Fruit fly (Drosophila melanogaster) whole organism, embryonic: ENCODE data around the gene CkIIalpha-i3.

Experiments
- BEAF-32 ChIP-seq: fragments of 200-800 bp; sonication (Bioruptor generic); optimal IDR thresholded peaks from 3 replicates; lab custom pipeline; 2017; ENCODE audit warnings: missing biosample characterization, missing genetic modification characterization, mild to moderate bottlenecking, moderate library complexity, missing genetic modification reagents
- CG10321 ChIP-seq: fragments of 200-800 bp; sonication (Bioruptor generic); IDR thresholded peaks from 2 replicates; pipeline ENCODE4 v1.3.6; 2022; ENCODE audit warnings: missing biosample characterization, missing genetic modification characterization
- CG10543 ChIP-seq: fragments of 200-800 bp; sonication (Bioruptor generic); optimal IDR thresholded peaks from 3 replicates; lab custom pipeline; 2017; ENCODE audit warnings: missing biosample characterization, mild to moderate bottlenecking, missing genetic modification characterization, moderate library complexity
- CG12071 ChIP-seq: fragments of 200-800 bp; sonication (Bioruptor generic); optimal IDR thresholded peaks from 3 replicates; lab custom pipeline; 2018; ENCODE audit warnings: missing biosample characterization, mild to moderate bottlenecking, missing genetic modification characterization
- CG12769 ChIP-seq: fragments of 200-800 bp; sonication (Bioruptor generic); optimal IDR thresholded peaks from 2 replicates; lab custom pipeline; 2019; ENCODE audit warnings: missing biosample characterization, mild to moderate bottlenecking, missing genetic modification characterization, moderate library complexity
- CG13123 ChIP-seq: fragments of 200-800 bp; sonication (Bioruptor generic); optimal IDR thresholded peaks from 2 replicates; lab custom pipeline; 2016; ENCODE audit warnings: missing biosample characterization, missing genetic modification characterization
- CG13894 ChIP-seq: fragments of 200-800 bp; sonication (Bioruptor generic); optimal IDR thresholded peaks from 3 replicates; lab custom pipeline; 2018; ENCODE audit warnings: missing biosample characterization, mild to moderate bottlenecking, missing genetic modification characterization, moderate library complexity
- CG14667 ChIP-seq: fragments of 200-800 bp; sonication (Bioruptor generic); IDR thresholded peaks from 2 replicates; pipeline ENCODE4 v1.3.6; 2022; ENCODE audit warnings: missing biosample characterization, missing genetic modification characterization
- CG16779 ChIP-seq: fragments of 200-800 bp; sonication (Bioruptor generic); IDR thresholded peaks from 2 replicates; pipeline ENCODE4 v1.3.6; 2022; ENCODE audit warnings: missing biosample characterization, missing genetic modification characterization
- CG17361 ChIP-seq: fragments of 200-800 bp; sonication (Bioruptor generic); IDR thresholded peaks from 3 replicates; pipeline ENCODE4 v1.3.6; 2022; ENCODE audit warnings: missing biosample characterization, missing genetic modification characterization
- CG18599 ChIP-seq: fragments of 200-800 bp; sonication (Bioruptor generic); optimal IDR thresholded peaks from 3 replicates; lab custom pipeline; 2017; ENCODE audit warnings: missing biosample characterization, missing genetic modification characterization, mild to moderate bottlenecking, moderate library complexity, missing genetic modification reagents
- CG31388 ChIP-seq: fragments of 200-800 bp; sonication (Bioruptor generic); optimal IDR thresholded peaks from 2 replicates; lab custom pipeline; 2016; ENCODE audit warnings: missing biosample characterization, missing genetic modification characterization
- CG32767 ChIP-seq: fragments of 200-800 bp; sonication (Bioruptor generic); IDR thresholded peaks from 2 replicates; pipeline ENCODE4 v1.3.6; 2022; ENCODE audit warnings: missing biosample characterization, missing genetic modification characterization
- CG32772 ChIP-seq: fragments of 200-800 bp; sonication (Bioruptor generic); IDR thresholded peaks from 2 replicates; pipeline ENCODE4 v1.3.6; 2022; ENCODE audit warnings: missing biosample characterization, missing genetic modification characterization
- CG4360 ChIP-seq: fragments of 200-800 bp; sonication (Bioruptor generic); IDR thresholded peaks from 2 replicates; pipeline ENCODE4 v1.3.6; 2022; ENCODE audit warnings: missing biosample characterization, missing genetic modification characterization
- CG7839 ChIP-seq: fragments of 200-800 bp; sonication (Bioruptor generic); optimal IDR thresholded peaks from 3 replicates; lab custom pipeline; 2018; ENCODE audit warnings: missing biosample characterization, mild to moderate bottlenecking, missing genetic modification characterization, moderate library complexity
- CG8359 ChIP-seq: fragments of 200-800 bp; sonication (Bioruptor generic); optimal IDR thresholded peaks from 2 replicates; lab custom pipeline; 2017; ENCODE audit warnings: missing biosample characterization, mild to moderate bottlenecking, missing genetic modification characterization, borderline replicate concordance
- CG9932 ChIP-seq: fragments of 200-800 bp; sonication (Bioruptor generic); IDR thresholded peaks from 2 replicates; pipeline ENCODE4 v1.3.6; 2022; ENCODE audit warnings: missing biosample characterization, missing genetic modification characterization
- E2f1 ChIP-seq: fragments of 200-800 bp; sonication (Bioruptor generic); IDR thresholded peaks from 2 replicates; pipeline ENCODE4 v1.3.6; 2022; ENCODE audit warnings: missing biosample characterization, missing genetic modification characterization
- GATAe ChIP-seq: fragments of 200-800 bp; sonication (Bioruptor generic); conservative IDR thresholded peaks from 2 replicates; pipeline ENCODE4 v1.3.6; 2022; ENCODE audit warnings: missing biosample characterization, missing genetic modification characterization
- Hr51 ChIP-seq, 2 experiments: fragments of 200-800 bp; sonication (Bioruptor generic); optimal IDR thresholded peaks; 2 replicates in 1 of 2; 3 replicates in 1 of 2; lab custom pipeline; 2016 to 2018; ENCODE audit warnings: missing biosample characterization in 2 of 2, missing genetic modification characterization in 2 of 2, mild to moderate bottlenecking in 1 of 2, moderate library complexity in 1 of 2
- Lpt ChIP-seq: fragments of >200 bp; optimal IDR thresholded peaks from 2 replicates; lab custom pipeline; 2018; ENCODE audit warnings: missing biosample characterization, missing genetic modification characterization
- MESR4 ChIP-seq: fragments of 200-800 bp; sonication (Bioruptor generic); optimal IDR thresholded peaks from 2 replicates; lab custom pipeline; 2018; ENCODE audit warnings: missing biosample characterization, mild to moderate bottlenecking, missing genetic modification characterization, moderate library complexity
- MTF-1 ChIP-seq: fragments of 200-800 bp; sonication (Bioruptor generic); optimal IDR thresholded peaks from 2 replicates; lab custom pipeline; 2018; ENCODE audit warnings: missing biosample characterization, mild to moderate bottlenecking, missing genetic modification characterization, borderline replicate concordance
- Myb ChIP-seq: fragments of 200-800 bp; sonication (Bioruptor generic); optimal IDR thresholded peaks from 2 replicates; lab custom pipeline; 2016; ENCODE audit warnings: missing biosample characterization, missing genetic modification characterization
- Oli ChIP-seq: fragments of 200-800 bp; sonication (Bioruptor generic); optimal IDR thresholded peaks from 2 replicates; lab custom pipeline; 2018; ENCODE audit warnings: missing biosample characterization, mild to moderate bottlenecking, missing genetic modification characterization, moderate library complexity
- Optix ChIP-seq: fragments of 200-800 bp; sonication (Bioruptor generic); IDR thresholded peaks from 3 replicates; pipeline ENCODE4 v1.3.6; 2022; ENCODE audit warnings: missing biosample characterization, missing genetic modification characterization
- Xrp1 ChIP-seq: fragments of 200-800 bp; sonication (Bioruptor generic); IDR thresholded peaks from 2 replicates; pipeline ENCODE4 v1.3.6; 2022; ENCODE audit warnings: missing biosample characterization, missing genetic modification characterization
- ash1 ChIP-seq: fragments of 200-800 bp; sonication (Bioruptor generic); optimal IDR thresholded peaks from 2 replicates; lab custom pipeline; 2018; ENCODE audit warnings: missing biosample characterization, mild to moderate bottlenecking, missing genetic modification characterization
- chinmo ChIP-seq: fragments of 200-800 bp; sonication (Bioruptor generic); IDR thresholded peaks from 4 replicates; pipeline ENCODE4 v1.3.6; 2022; ENCODE audit warnings: missing biosample characterization, missing genetic modification characterization; ENCODE audit not compliant: partially characterized antibody
- chm ChIP-seq: fragments of 200-800 bp; sonication (Bioruptor generic); IDR thresholded peaks from 2 replicates; pipeline ENCODE4 v1.3.6; 2022; ENCODE audit warnings: missing biosample characterization, missing genetic modification characterization
- ci ChIP-seq: fragments of 200-800 bp; sonication (Bioruptor generic); IDR thresholded peaks from 3 replicates; pipeline ENCODE4 v1.3.6; 2022; ENCODE audit warnings: missing biosample characterization, missing genetic modification characterization
- da ChIP-seq: fragments of 200-800 bp; sonication (Bioruptor generic); optimal IDR thresholded peaks from 2 replicates; lab custom pipeline; 2016; ENCODE audit warnings: missing biosample characterization, missing genetic modification characterization
- dysf ChIP-seq: fragments of 200-800 bp; sonication (Bioruptor generic); IDR thresholded peaks from 3 replicates; pipeline ENCODE4 v1.3.6; 2022; ENCODE audit warnings: missing biosample characterization, missing genetic modification characterization
- en ChIP-seq: fragments of 200-800 bp; sonication (Bioruptor generic); optimal IDR thresholded peaks from 2 replicates; lab custom pipeline; 2016; ENCODE audit warnings: missing biosample characterization, missing genetic modification characterization
- gce ChIP-seq: fragments of 200-800 bp; sonication (Bioruptor generic); IDR thresholded peaks from 3 replicates; pipeline ENCODE4 v1.3.6; 2022; ENCODE audit warnings: missing biosample characterization, missing genetic modification characterization
- gcm2 ChIP-seq: fragments of 200-800 bp; sonication (Bioruptor generic); optimal IDR thresholded peaks from 2 replicates; lab custom pipeline; 2016; ENCODE audit warnings: missing biosample characterization, missing genetic modification characterization
- hb ChIP-seq: fragments of 200-800 bp; sonication (Bioruptor generic); IDR thresholded peaks from 3 replicates; pipeline ENCODE4 v1.3.6; 2022; ENCODE audit warnings: missing biosample characterization, missing genetic modification characterization; ENCODE audit not compliant: partially characterized antibody
- lov ChIP-seq, 2 experiments: fragments of 200-800 bp in 1 of 2; fragments of >200 bp in 1 of 2; sonication (Bioruptor generic) in 1 of 2; IDR thresholded peaks in 1 of 2; optimal IDR thresholded peaks in 1 of 2; 2 replicates in 1 of 2; 3 replicates in 1 of 2; pipeline versions ENCODE4 v1.3.6 to Lab custom; 2017 to 2022; ENCODE audit warnings: missing biosample characterization in 1 of 2, missing genetic modification characterization in 1 of 2
- luna ChIP-seq: fragments of 200-800 bp; sonication (Bioruptor generic); optimal IDR thresholded peaks from 2 replicates; lab custom pipeline; 2016; ENCODE audit warnings: missing biosample characterization, missing genetic modification characterization
- maf-S ChIP-seq: fragments of 200-800 bp; sonication (Bioruptor generic); optimal IDR thresholded peaks from 2 replicates; lab custom pipeline; 2016; ENCODE audit warnings: missing biosample characterization, missing genetic modification characterization
- pita ChIP-seq: fragments of 200-800 bp; sonication (Bioruptor generic); optimal IDR thresholded peaks from 2 replicates; lab custom pipeline; 2017; ENCODE audit warnings: missing biosample characterization, mild to moderate bottlenecking, missing genetic modification characterization
- pum ChIP-seq: fragments of 200-800 bp; sonication (Bioruptor generic); optimal IDR thresholded peaks from 2 replicates; lab custom pipeline; 2016; ENCODE audit warnings: missing biosample characterization, missing genetic modification characterization
- tll ChIP-seq, 2 experiments: fragments of 200-800 bp in 1 of 2; fragments of >200 bp in 1 of 2; sonication (Bioruptor generic) in 1 of 2; optimal IDR thresholded peaks; 2 replicates each; lab custom pipeline; 2017 to 2019; ENCODE audit warnings: missing biosample characterization in 2 of 2, missing genetic modification characterization in 2 of 2, mild to moderate bottlenecking in 1 of 2, moderate library complexity in 1 of 2
- tna ChIP-seq: fragments of 200-800 bp; sonication (Bioruptor generic); IDR thresholded peaks from 2 replicates; pipeline ENCODE4 v1.3.6; 2022; ENCODE audit warnings: missing biosample characterization, missing genetic modification characterization; ENCODE audit not compliant: partially characterized antibody
- vfl ChIP-seq: fragments of 200-800 bp; sonication (Bioruptor generic); optimal IDR thresholded peaks from 2 replicates; lab custom pipeline; 2016; ENCODE audit warnings: missing biosample characterization, missing genetic modification characterization

Gene CkIIalpha-i3

dm6 chr3L:751516-752125, 41.2 kb upstream of the CkIIalpha-i3 start (continued):
- TF ChIP-seq CG18599 (GFP tag; lab: Kevin White, UChicago) = peak; percentile 47
- TF ChIP-seq dysf = peak; percentile 80

dm6 chr3L:750614-751293, 40.3 kb upstream of the CkIIalpha-i3 start:
- TF ChIP-seq Optix (GFP tag; lab: Robert Waterston, UW) (no peak), lov (optimal IDR thresholded peaks at IDR 0.05; lab: Kevin White, UChicago) (no peak), lov (GFP tag; IDR thresholded peaks at IDR 0.05; lab: Robert Waterston, UW) (peak; percentile 53; the same call in 1 of the 3 replicates), CG12071 (GFP tag; lab: Kevin White, UChicago) (no peak), CG9932 (GFP tag; lab: Robert Waterston, UW) (no peak), CG10321 (no peak), CG4360 (no peak), CG12769 (peak; percentile 32), ash1 (GFP tag; lab: Kevin White, UChicago) (peak; percentile 26), en (no peak), CG10543 (GFP tag; lab: Kevin White, UChicago) (peak; percentile 34), CG16779 (GFP tag; lab: Robert Waterston, UW) (no peak), Myb (GFP tag; lab: Kevin White, UChicago) (no peak), Hr51 (GFP tag; optimal IDR thresholded peaks at IDR 0.05; lab: Kevin White, UChicago) (no peak), CG7839 (tag; lab: Kevin White, UChicago) (no peak), CG14667 (GFP tag; lab: Robert Waterston, UW) (no peak), MESR4 (no peak), pita (GFP tag; lab: Kevin White, UChicago) (no peak), chm (peak; percentile 40), GATAe (GFP tag; lab: Robert Waterston, UW) (no peak), pum (no peak), chinmo (0 out of 4 replicates have a peak, but pooled peaks have one; percentile 37), gcm2 (GFP tag; lab: Kevin White, UChicago) (no peak), tll (GFP tag; optimal IDR thresholded peaks at IDR 0.05; lab: Kevin White, UChicago) (no peak), Xrp1 (GFP tag; lab: Robert Waterston, UW) (peak; percentile 25; the same call in 1 of the 2 replicates), ci (GFP tag; lab: Robert Waterston, UW) (0 out of 3 replicates have a peak, but pooled peaks have one; percentile 16), CG32772 (GFP tag; lab: Robert Waterston, UW) (no peak), E2f1 (no peak), hb (GFP tag; lab: Robert Waterston, UW) (no peak), vfl (no peak), gce (GFP tag; lab: Robert Waterston, UW) (no peak), CG8359 (GFP tag; lab: Kevin White, UChicago) (no peak), CG13123 (GFP tag; lab: Kevin White, UChicago) (no peak), Oli (no peak), Lpt (no peak), CG31388 (GFP tag; lab: Kevin White, UChicago) (no peak), CG17361 (GFP tag; lab: Robert Waterston, UW) (no peak), MTF-1 (no peak), maf-S (GFP tag; lab: Kevin White, UChicago) (no peak), CG13894 (peak; percentile 21), luna (GFP tag; lab: Kevin White, UChicago) (no peak), da (GFP tag; lab: Kevin White, UChicago) (no peak), tna (GFP tag; lab: Robert Waterston, UW) (no peak), BEAF-32 (GFP tag; lab: Kevin White, UChicago) (no peak), CG32767 (GFP tag; lab: Robert Waterston, UW) (no peak)
